Fruit fly (Drosophila melanogaster): ENCODE results near the gene CG7173.

Gene CG7173

dm6 chr3L:21524071-21524889, 33.7 kb downstream of the CG7173 start (continued):
- TF ChIP-seq CG34406 (GFP tag; optimal IDR thresholded peaks at IDR 0.05) = no peak
- no peak; the same call in 2 of the 3 replicates for TF ChIP-seq CG8119 (GFP tag; IDR thresholded peaks at IDR 0.05)
- no peak for TF ChIP-seq fd59A (GFP tag; optimal IDR thresholded peaks at IDR 0.05)
- TF ChIP-seq dac (GFP tag; optimal IDR thresholded peaks at IDR 0.05) = no peak
- peak; percentile 39 for TF ChIP-seq CG31627 (GFP tag; optimal IDR thresholded peaks at IDR 0.05)
- no peak for TF ChIP-seq CG10631 (GFP tag; optimal IDR thresholded peaks at IDR 0.05)
- TF ChIP-seq cyc (GFP tag; optimal IDR thresholded peaks at IDR 0.05) = peak; percentile 48
- TF ChIP-seq Sox102F (GFP tag; optimal IDR thresholded peaks at IDR 0.05) = no peak
- peak; percentile 49 for TF ChIP-seq Ets96B (tag; optimal IDR thresholded peaks at IDR 0.05)
- peak; percentile 39 for TF ChIP-seq Sox14 (GFP tag; optimal IDR thresholded peaks at IDR 0.05)
- no peak for TF ChIP-seq CG4318 (GFP tag; optimal IDR thresholded peaks at IDR 0.05)
- TF ChIP-seq lz (GFP tag; optimal IDR thresholded peaks at IDR 0.05) = peak; percentile 23
- TF ChIP-seq CG11902 (GFP tag; optimal IDR thresholded peaks at IDR 0.05) = no peak
- TF ChIP-seq net (GFP tag; optimal IDR thresholded peaks at IDR 0.05) = no peak
- TF ChIP-seq Sox15 (GFP tag; optimal IDR thresholded peaks at IDR 0.05) = peak; percentile 12
- no peak for TF ChIP-seq CG9139 (GFP tag; optimal IDR thresholded peaks at IDR 0.05)
- no peak for TF ChIP-seq CG7368 (GFP tag; optimal IDR thresholded peaks at IDR 0.05)
- TF ChIP-seq fd85E (GFP tag; optimal IDR thresholded peaks at IDR 0.05) = no peak
- no peak; the same call in 1 of the 2 replicates for TF ChIP-seq CG15336 (GFP tag; IDR thresholded peaks at IDR 0.05)
- no peak for TF ChIP-seq OdsH (GFP tag; optimal IDR thresholded peaks at IDR 0.05)
- peak; percentile 24 for TF ChIP-seq CG11762 (GFP tag; optimal IDR thresholded peaks at IDR 0.05; ENCODE audit: insufficient read depth)
- no peak for TF ChIP-seq CG1621 (tag; optimal IDR thresholded peaks at IDR 0.05)
- peak; percentile 95 for TF ChIP-seq svp (GFP tag)
- no peak for TF ChIP-seq achi (GFP tag; optimal IDR thresholded peaks at IDR 0.05)
- no peak for TF ChIP-seq Eip93F (GFP tag; optimal IDR thresholded peaks at IDR 0.05)
- peak; percentile 40 for TF ChIP-seq CG6792 (GFP tag; optimal IDR thresholded peaks at IDR 0.05)
- TF ChIP-seq CG6163 (GFP tag; IDR thresholded peaks at IDR 0.05) = no peak
- TF ChIP-seq Met (GFP tag; optimal IDR thresholded peaks at IDR 0.05) = no peak
- no peak for TF ChIP-seq CG6276 (GFP tag; optimal IDR thresholded peaks at IDR 0.05)
- TF ChIP-seq topi (GFP tag; optimal IDR thresholded peaks at IDR 0.05) = peak; percentile 35
- no peak for TF ChIP-seq CG3919 (GFP tag; optimal IDR thresholded peaks at IDR 0.05)
- TF ChIP-seq CG6808 (GFP tag; optimal IDR thresholded peaks at IDR 0.05) = no peak
- TF ChIP-seq Hr38 (GFP tag; optimal IDR thresholded peaks at IDR 0.05) = no peak
- no peak for TF ChIP-seq CG16779 (tag; optimal IDR thresholded peaks at IDR 0.05)
- TF ChIP-seq salr (GFP tag; optimal IDR thresholded peaks at IDR 0.05) = no peak
- peak; percentile 83 for TF ChIP-seq Eip78C (GFP tag)
- TF ChIP-seq Smox (GFP tag; optimal IDR thresholded peaks at IDR 0.05) = no peak
- no peak for TF ChIP-seq ss (GFP tag; optimal IDR thresholded peaks at IDR 0.05)
- no peak for TF ChIP-seq Ets21C (GFP tag; optimal IDR thresholded peaks at IDR 0.05)

- TF ChIP-seq CG6854 (GFP tag; optimal IDR thresholded peaks at IDR 0.05) (peak; percentile 54), Eip78C (GFP tag) (peak; percentile 54), dsx (GFP tag; optimal IDR thresholded peaks at IDR 0.05; ENCODE audit: poor library complexity, severe bottlenecking) (peak; percentile 50), Ets21C (GFP tag; optimal IDR thresholded peaks at IDR 0.05) (no peak), CG4318 (GFP tag; optimal IDR thresholded peaks at IDR 0.05) (no peak), fd85E (GFP tag; optimal IDR thresholded peaks at IDR 0.05) (no peak), vri (GFP tag; optimal IDR thresholded peaks at IDR 0.05) (peak; percentile 35), svp (GFP tag) (peak; percentile 79), Gug (GFP tag; IDR thresholded peaks at IDR 0.05) (no peak), ss (GFP tag; optimal IDR thresholded peaks at IDR 0.05) (peak in 1 of 2 experiments; percentile 39), Sox14 (GFP tag; optimal IDR thresholded peaks at IDR 0.05) (peak; percentile 59)
These were observed 34.8 kb downstream of the CG7173 start, which contains the start of gene CG7611 for dm6 chr3L:21523059-21523836. Gene CG7611 (plus strand): TSS chr3L:21523186.

Measured in whole organism, prepupa.